Worm (Caenorhabditis elegans): ENCODE results near the gene Y9C9A.13.

DNA sequence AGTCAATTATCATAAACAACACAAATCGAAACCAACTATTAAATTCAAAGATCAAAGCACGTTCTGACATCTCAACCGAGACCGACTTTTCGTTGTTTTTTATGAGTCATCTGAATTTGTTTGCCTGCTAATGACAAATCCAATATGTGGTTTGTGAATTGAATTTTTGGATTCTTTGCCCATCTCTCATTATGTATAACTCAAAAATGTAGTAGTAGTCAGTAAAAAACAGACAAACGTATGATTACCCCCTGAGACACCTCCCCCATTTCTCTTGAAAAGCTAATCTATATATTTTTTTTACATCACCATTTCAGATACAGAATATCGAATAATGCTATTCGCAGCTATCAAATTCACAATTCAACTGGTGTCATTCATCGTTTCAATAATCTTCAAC is 23.5 kb downstream of the Y9C9A.13 start, which contains the start of gene str-169:
- no peak for TF ChIP-seq T22C8.4 (GFP tag; IDR thresholded peaks at IDR 0.05)
- TF ChIP-seq tab-1 (GFP tag; IDR thresholded peaks at IDR 0.05): no peak
- no peak for TF ChIP-seq ztf-29 (GFP tag; IDR thresholded peaks at IDR 0.05)
- TF ChIP-seq ztf-23 (GFP tag; IDR thresholded peaks at IDR 0.05): no peak
